Worm (Caenorhabditis elegans) whole organism, late embryonic: ENCODE measurements around the gene C01G10.4.

Source experiments
- C08G9.2 ChIP-seq: sonication (generic microtip); optimal IDR thresholded peaks from 2 replicates; lab custom pipeline; 2016; ENCODE audit warnings: mild to moderate bottlenecking, missing genetic modification characterization, moderate library complexity, missing compliant biosample characterization
- C38D4.7 ChIP-seq: fragments of 200-800 bp; sonication (Bioruptor generic); optimal IDR thresholded peaks from 2 replicates; lab custom pipeline; 2018; ENCODE audit warnings: mild to moderate bottlenecking, missing genetic modification characterization, moderate library complexity, missing compliant biosample characterization
- K02D7.2 ChIP-seq: sonication (generic microtip); optimal IDR thresholded peaks from 2 replicates; lab custom pipeline; 2017; ENCODE audit warnings: mild to moderate bottlenecking, missing genetic modification characterization, missing compliant biosample characterization
- K09A11.1 ChIP-seq: sonication (generic microtip); optimal IDR thresholded peaks from 2 replicates; lab custom pipeline; 2017; ENCODE audit warnings: antibody characterized with exemption, mild to moderate bottlenecking, missing genetic modification characterization, missing compliant biosample characterization; ENCODE audit not compliant: insufficient read depth
- ahr-1 ChIP-seq: sonication (generic microtip); optimal IDR thresholded peaks from 2 replicates; lab custom pipeline; 2016; ENCODE audit warnings: missing genetic modification characterization, missing compliant biosample characterization
- ceh-18 ChIP-seq: sonication (generic microtip); optimal IDR thresholded peaks from 2 replicates; lab custom pipeline; 2016; ENCODE audit warnings: missing genetic modification characterization, missing compliant biosample characterization
- ceh-19 ChIP-seq: fragments of 200-800 bp; sonication (Bioruptor generic); optimal IDR thresholded peaks from 2 replicates; lab custom pipeline; 2018; ENCODE audit warnings: mild to moderate bottlenecking, missing genetic modification characterization, missing compliant biosample characterization
- ceh-24 ChIP-seq: sonication (generic microtip); optimal IDR thresholded peaks from 2 replicates; lab custom pipeline; 2016; ENCODE audit warnings: mild to moderate bottlenecking, missing genetic modification characterization, missing compliant biosample characterization
- ceh-31 ChIP-seq: sonication (generic microtip); optimal IDR thresholded peaks from 2 replicates; lab custom pipeline; 2016; ENCODE audit warnings: missing genetic modification characterization, missing compliant biosample characterization
- ceh-34 ChIP-seq: sonication (generic microtip); optimal IDR thresholded peaks from 2 replicates; lab custom pipeline; 2016; ENCODE audit warnings: mild to moderate bottlenecking, missing genetic modification characterization, missing compliant biosample characterization
- ceh-48 ChIP-seq: sonication (generic microtip); optimal IDR thresholded peaks from 2 replicates; lab custom pipeline; 2016; ENCODE audit warnings: missing genetic modification characterization, inconsistent platforms, missing compliant biosample characterization
- dve-1 ChIP-seq: sonication (generic microtip); optimal IDR thresholded peaks from 2 replicates; lab custom pipeline; 2017; ENCODE audit warnings: antibody characterized with exemption, mild to moderate bottlenecking, missing genetic modification characterization, missing compliant biosample characterization
- elt-2 ChIP-seq: sonication (generic microtip); optimal IDR thresholded peaks from 2 replicates; lab custom pipeline; 2016; ENCODE audit warnings: missing genetic modification reagents, missing genetic modification characterization, missing compliant biosample characterization
- ets-4 ChIP-seq: sonication (generic microtip); optimal IDR thresholded peaks from 2 replicates; lab custom pipeline; 2016; ENCODE audit warnings: missing genetic modification characterization, missing compliant biosample characterization
- eyg-1 ChIP-seq: sonication (generic microtip); optimal IDR thresholded peaks from 2 replicates; lab custom pipeline; 2016; ENCODE audit warnings: missing genotype, missing genetic modification characterization, missing compliant biosample characterization
- fkh-6 ChIP-seq: sonication (generic microtip); optimal IDR thresholded peaks from 2 replicates; lab custom pipeline; 2016; ENCODE audit warnings: missing genetic modification characterization, missing compliant biosample characterization
- hlh-13 ChIP-seq: fragments of 200-800 bp; sonication (Bioruptor generic); optimal IDR thresholded peaks from 2 replicates; lab custom pipeline; 2018; ENCODE audit warnings: mild to moderate bottlenecking, missing genetic modification characterization, missing compliant biosample characterization
- hlh-15 ChIP-seq: sonication (generic microtip); optimal IDR thresholded peaks from 2 replicates; lab custom pipeline; 2016; ENCODE audit warnings: missing genetic modification characterization, missing compliant biosample characterization
- hlh-6 ChIP-seq: sonication (generic microtip); optimal IDR thresholded peaks from 2 replicates; lab custom pipeline; 2016; ENCODE audit warnings: missing genotype, missing genetic modification characterization, missing compliant biosample characterization
- hlh-8 ChIP-seq: sonication (generic microtip); optimal IDR thresholded peaks from 2 replicates; lab custom pipeline; 2016; ENCODE audit warnings: missing genotype, missing genetic modification characterization, missing compliant biosample characterization
- lim-6 ChIP-seq: sonication (generic microtip); optimal IDR thresholded peaks from 2 replicates; lab custom pipeline; 2016; ENCODE audit warnings: missing genetic modification characterization, missing compliant biosample characterization
- madf-2 ChIP-seq: sonication (generic microtip); optimal IDR thresholded peaks from 2 replicates; lab custom pipeline; 2017; ENCODE audit warnings: missing genetic modification characterization, missing compliant biosample characterization
- mec-3 ChIP-seq: sonication (generic microtip); optimal IDR thresholded peaks from 2 replicates; lab custom pipeline; 2016; ENCODE audit warnings: borderline replicate concordance, missing genetic modification characterization, missing compliant biosample characterization
- nfya-1 ChIP-seq: sonication (generic microtip); optimal IDR thresholded peaks from 2 replicates; lab custom pipeline; 2017; ENCODE audit warnings: missing genetic modification characterization, mild to moderate bottlenecking, missing compliant biosample characterization, antibody characterized with exemption, moderate library complexity
- odd-2 ChIP-seq: sonication (generic microtip); optimal IDR thresholded peaks from 2 replicates; lab custom pipeline; 2017; ENCODE audit warnings: antibody characterized with exemption, mild to moderate bottlenecking, missing genetic modification characterization, missing compliant biosample characterization
- pax-1 ChIP-seq: fragments of 150-350 bp; optimal IDR thresholded peaks from 2 replicates; lab custom pipeline; 2014; ENCODE audit warnings: missing biosample characterization, missing genetic modification characterization
- pros-1 ChIP-seq: fragments of 150-350 bp; optimal IDR thresholded peaks from 2 replicates; lab custom pipeline; 2014; ENCODE audit warnings: missing biosample characterization, missing genetic modification reagents, missing genetic modification characterization
- ref-2 ChIP-seq: sonication (generic microtip); optimal IDR thresholded peaks from 2 replicates; lab custom pipeline; 2016; ENCODE audit warnings: missing genetic modification characterization, missing compliant biosample characterization
- sdc-2 ChIP-seq: sonication (generic microtip); optimal IDR thresholded peaks from 2 replicates; lab custom pipeline; 2016; ENCODE audit warnings: missing genotype, missing genetic modification characterization, missing compliant biosample characterization
- syd-9 ChIP-seq: sonication (generic microtip); optimal IDR thresholded peaks from 2 replicates; lab custom pipeline; 2016; ENCODE audit warnings: mild to moderate bottlenecking, missing genetic modification characterization, moderate library complexity, missing compliant biosample characterization
- tbx-2 ChIP-seq: sonication (generic microtip); optimal IDR thresholded peaks from 2 replicates; lab custom pipeline; 2016; ENCODE audit warnings: missing genetic modification characterization, missing compliant biosample characterization
- unc-42 ChIP-seq: sonication (generic microtip); optimal IDR thresholded peaks from 2 replicates; lab custom pipeline; 2016; ENCODE audit warnings: missing genotype, missing genetic modification characterization, missing compliant biosample characterization
- unc-86 ChIP-seq: sonication (generic microtip); optimal IDR thresholded peaks from 2 replicates; lab custom pipeline; 2016; ENCODE audit warnings: missing genetic modification characterization, missing compliant biosample characterization

The C01G10.4 gene

ce11 chrV:15059534-15059933, 30.0 kb upstream of the C01G10.4 start, which contains the start of the genes mcm-3 and C25D7.15:
mcm-3 (minus strand) TSS chrV:15059599.
C25D7.15 (plus strand) TSS chrV:15059808.
- no peak for TF ChIP-seq hlh-8 (tag; lab: Kevin White, UChicago)

DNA sequence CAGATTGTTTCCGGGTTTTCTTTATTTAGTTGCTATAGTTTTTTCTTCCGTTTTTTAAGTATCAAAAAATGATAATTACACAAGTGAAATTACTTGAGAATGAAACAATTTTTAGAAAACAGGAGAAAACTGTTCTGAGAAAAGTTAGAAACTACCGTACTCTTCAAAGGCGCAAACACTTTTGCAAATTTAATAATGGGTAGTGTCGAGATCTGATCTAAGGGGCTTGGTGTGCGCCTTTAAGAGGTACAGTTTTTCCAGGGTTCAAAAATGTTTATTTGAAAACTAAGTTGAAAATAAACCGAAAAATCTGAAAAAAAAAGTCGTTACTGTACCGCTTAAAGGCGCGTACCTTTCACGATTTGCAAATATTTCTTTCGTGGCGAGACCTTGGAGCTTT, 28.9 kb upstream of the C01G10.4 start:
- TF ChIP-seq eyg-1, result no peak
- TF ChIP-seq nfya-1 (tag; lab: Kevin White, UChicago), result no peak
- TF ChIP-seq C38D4.7 (GFP tag; lab: Kevin White, UChicago), result no peak
- no peak for TF ChIP-seq odd-2 (tag; lab: Kevin White, UChicago)
- TF ChIP-seq hlh-6 (tag; lab: Kevin White, UChicago), result no peak
- no peak for TF ChIP-seq tbx-2 (tag; lab: Kevin White, UChicago)
- no peak for TF ChIP-seq mec-3
- no peak for TF ChIP-seq syd-9 (tag; lab: Kevin White, UChicago)
- no peak for TF ChIP-seq ceh-34
- no peak for TF ChIP-seq ceh-18 (tag; lab: Kevin White, UChicago)
- no peak for TF ChIP-seq ets-4 (tag; lab: Kevin White, UChicago)
- TF ChIP-seq ceh-48, result no peak
- TF ChIP-seq, all 69 proteins: peak for 0

ce11 chrV:15063987-15064386, 25.6 kb upstream of the C01G10.4 start, which contains the start of gene rap-2:
rap-2 (minus strand) TSS chrV:15064087.
- TF ChIP-seq ceh-19 (GFP tag; lab: Kevin White, UChicago) (no peak), K09A11.1 (tag; lab: Kevin White, UChicago) (no peak), unc-86 (tag; lab: Kevin White, UChicago) (no peak), ahr-1 (tag; lab: Kevin White, UChicago) (no peak), pros-1 (tag; lab: Kevin White, UChicago) (no peak), ceh-24 (tag; lab: Kevin White, UChicago) (no peak), pax-1 (no peak), C08G9.2 (tag; lab: Kevin White, UChicago) (no peak), elt-2 (tag; lab: Kevin White, UChicago) (no peak)

DNA sequence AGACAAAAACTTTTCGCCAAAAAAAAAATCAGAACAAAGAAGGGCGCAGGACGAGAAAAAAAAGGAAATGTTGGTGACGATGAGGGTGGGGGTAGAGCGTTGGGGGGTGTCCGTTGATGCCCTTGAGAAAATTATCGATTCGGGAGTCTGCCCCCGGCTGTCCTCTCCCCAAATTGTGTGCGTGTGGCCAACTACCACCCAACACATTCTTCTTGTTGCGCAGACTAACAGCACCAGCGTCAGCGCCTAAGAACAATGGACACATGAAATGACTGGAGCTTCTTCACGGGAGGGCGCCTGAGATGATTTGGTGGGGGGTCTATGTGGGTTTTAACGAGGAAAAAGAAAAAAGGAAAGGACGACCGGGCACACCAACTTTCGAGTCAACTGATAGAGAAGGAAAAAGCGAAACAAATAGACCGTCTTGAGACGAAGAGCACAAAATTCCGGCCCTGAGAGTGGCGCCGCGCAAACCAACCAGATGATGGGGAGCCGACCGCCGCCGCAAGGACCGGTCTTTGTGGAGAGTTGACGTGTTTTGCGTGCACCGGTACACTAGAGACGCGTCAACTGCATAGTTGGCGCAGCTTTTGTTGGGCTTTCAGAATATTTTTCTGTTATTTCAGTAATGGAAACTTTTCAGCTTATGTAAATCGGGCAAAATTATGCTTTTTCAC, 24.3 kb upstream of the C01G10.4 start, which contains the start of gene C25D7.9:
Gene C25D7.9, plus strand, starts transcription at position 68 of the 677 bp plus-strand sequence.
- peak; percentile 90 for TF ChIP-seq ceh-48
- no peak for TF ChIP-seq eyg-1
- peak; percentile 20 for TF ChIP-seq sdc-2
- TF ChIP-seq ets-4 (tag; lab: Kevin White, UChicago), result peak; percentile 61
- TF ChIP-seq ceh-31 (tag; lab: Kevin White, UChicago), result peak; percentile 65
- TF ChIP-seq hlh-6 (tag; lab: Kevin White, UChicago), result peak; percentile 16
- peak; percentile 40 for TF ChIP-seq tbx-2 (tag; lab: Kevin White, UChicago)
- no peak for TF ChIP-seq K02D7.2 (tag; lab: Kevin White, UChicago)
- peak; percentile 47 for TF ChIP-seq unc-42 (tag; lab: Kevin White, UChicago)
- peak; percentile 22 for TF ChIP-seq ref-2 (tag; lab: Kevin White, UChicago)
- TF ChIP-seq dve-1, result no peak
- TF ChIP-seq ceh-34, result peak; percentile 32
- no peak for TF ChIP-seq hlh-13 (GFP tag; lab: Kevin White, UChicago)
- no peak for TF ChIP-seq fkh-6 (tag; lab: Kevin White, UChicago)
- TF ChIP-seq ceh-19 (GFP tag; lab: Kevin White, UChicago), result peak; percentile 46
- TF ChIP-seq madf-2, result no peak

DNA sequence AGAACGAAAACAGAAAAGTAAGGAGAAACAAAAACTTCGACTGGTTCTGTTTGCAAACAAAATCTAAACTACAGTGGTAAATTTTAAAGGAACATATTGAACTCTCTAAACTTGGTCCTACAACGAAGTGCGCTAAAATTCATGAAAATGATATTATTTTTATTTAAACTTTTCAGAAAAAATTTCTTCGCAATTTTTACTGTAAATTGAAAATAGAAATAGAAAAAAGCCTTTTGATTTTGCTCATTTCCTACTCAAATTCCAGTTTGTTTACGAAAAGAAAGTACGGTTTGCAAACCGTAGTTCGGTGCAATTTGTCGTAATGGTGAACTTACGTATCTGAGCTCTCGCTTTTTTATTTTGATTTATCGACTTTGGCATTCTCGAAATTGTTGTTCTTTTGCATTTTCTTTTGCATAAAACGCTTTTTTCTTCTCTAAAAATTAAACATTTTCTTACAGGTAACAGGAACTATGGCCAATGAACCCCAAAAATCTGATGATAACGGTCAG, 23.6 kb upstream of the C01G10.4 start, which contains the start of gene otub-1:
Gene otub-1, plus strand, starts transcription at position 462 of the 512 bp plus-strand sequence.
- TF ChIP-seq hlh-15 (tag; lab: Kevin White, UChicago) (no peak), lim-6 (tag; lab: Kevin White, UChicago) (no peak)
